Worm (Caenorhabditis elegans): ENCODE measurements around the gene ZK938.11.

Gene ZK938.11

DNA sequence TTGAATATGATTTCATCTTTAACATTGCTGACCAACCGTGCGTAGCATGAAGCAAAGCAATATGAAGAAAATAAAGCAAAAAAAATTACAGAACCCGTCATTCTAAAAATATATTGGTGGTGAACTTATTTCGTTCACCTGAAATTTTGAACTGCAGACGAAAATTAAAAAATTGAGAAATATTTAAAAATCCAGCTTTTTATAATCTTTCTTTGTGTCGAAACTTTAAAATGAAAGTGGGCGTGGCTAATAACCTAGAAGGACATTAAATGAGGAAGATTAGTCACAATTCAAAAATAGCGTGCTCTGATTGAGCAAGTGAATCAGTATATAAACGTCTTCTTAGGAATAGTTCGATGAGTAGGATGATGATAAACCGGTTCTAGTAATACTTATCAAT, 9.3 kb upstream of the ZK938.11 start, which contains the start of gene old-2:
TSS of gene old-2 (minus strand) at position 101 of the 400 bp plus-strand sequence.
- TF ChIP-seq unc-62 (GFP tag; optimal IDR thresholded peaks at IDR 0.05) = no peak

DNA sequence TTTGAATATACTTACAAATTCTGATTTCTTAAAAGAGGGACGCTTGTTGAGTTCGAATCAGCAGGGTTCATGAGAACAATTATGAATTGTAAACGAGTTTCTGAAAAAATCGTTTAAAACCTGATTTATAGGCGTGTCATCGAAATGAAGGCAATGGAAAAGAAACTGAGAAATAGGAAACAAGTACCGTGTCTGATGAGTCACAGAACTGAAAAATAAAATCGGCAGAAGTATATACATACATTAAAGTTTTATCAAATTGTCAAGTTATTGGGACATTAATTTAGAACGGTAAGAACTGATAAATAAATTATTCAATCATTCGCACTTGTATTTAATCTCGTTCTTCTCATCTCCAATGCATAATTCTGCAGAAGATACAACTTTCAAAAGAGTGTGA, 5.0 kb upstream of the ZK938.11 start, which contains the start of gene chil-9:
TSS of gene chil-9 (minus strand) at position 101 of the 400 bp plus-strand sequence.
- TF ChIP-seq unc-62 (GFP tag; optimal IDR thresholded peaks at IDR 0.05) = no peak

- TF ChIP-seq unc-62 (GFP tag; optimal IDR thresholded peaks at IDR 0.05) = no peak
Measured at ce11 chrII:9841985-9842505, 1.8 kb upstream of the ZK938.11 start, which contains the start of gene rnh-1.2. TSS of gene rnh-1.2 (minus strand) at chrII:9842035.

- no peak for TF ChIP-seq unc-62 (GFP tag; optimal IDR thresholded peaks at IDR 0.05)
Measured at ce11 chrII:9838260-9838935, 1.8 kb downstream of the ZK938.11 start, which contains the start of gene arrd-4. TSS of gene arrd-4 (minus strand) at chrII:9838310.

ce11 chrII:9835958-9836357, 4.3 kb downstream of the ZK938.11 start:
- no peak for TF ChIP-seq unc-62 (GFP tag; optimal IDR thresholded peaks at IDR 0.05)

ce11 chrII:9834921-9835320, 5.3 kb downstream of the ZK938.11 start, which contains the start of gene arrd-5:
TSS of gene arrd-5 (plus strand) at chrII:9835221.
- no peak for TF ChIP-seq unc-62 (GFP tag; optimal IDR thresholded peaks at IDR 0.05)

- TF ChIP-seq unc-62 (GFP tag; optimal IDR thresholded peaks at IDR 0.05) = no peak
Measured at ce11 chrII:9833855-9834254, 6.4 kb downstream of the ZK938.11 start, which contains the start of gene ZK938.3. TSS of gene ZK938.3 (minus strand) at chrII:9833955.

ce11 chrII:9831033-9831432, 9.2 kb downstream of the ZK938.11 start, which contains the start of gene ZK938.12:
TSS of gene ZK938.12 (plus strand) at chrII:9831333.
- no peak for TF ChIP-seq unc-62 (GFP tag; optimal IDR thresholded peaks at IDR 0.05)

DNA sequence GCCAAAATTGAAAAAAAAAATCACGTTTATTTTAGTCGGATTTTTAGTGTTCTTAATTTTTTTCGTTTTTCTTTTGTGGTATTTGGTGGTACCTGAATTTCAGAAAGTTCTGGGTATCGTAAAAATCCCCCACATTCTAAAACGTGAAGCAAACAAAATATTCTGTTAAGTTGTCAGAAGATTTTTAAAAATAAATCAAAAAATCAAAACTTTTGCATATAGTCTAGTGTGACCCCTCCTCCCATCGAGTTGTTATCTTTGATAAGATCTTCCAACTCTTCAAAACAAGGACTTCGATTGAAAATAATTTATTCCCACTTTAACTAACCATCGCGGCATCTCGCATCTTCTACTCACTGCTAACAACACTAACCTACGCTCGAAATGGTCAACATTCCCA, 11.1 kb downstream of the ZK938.11 start, which contains the start of gene ZK938.1:
TSS of gene ZK938.1 (plus strand) at position 301 of the 400 bp plus-strand sequence.
- no peak for TF ChIP-seq unc-62 (GFP tag; optimal IDR thresholded peaks at IDR 0.05)

DNA sequence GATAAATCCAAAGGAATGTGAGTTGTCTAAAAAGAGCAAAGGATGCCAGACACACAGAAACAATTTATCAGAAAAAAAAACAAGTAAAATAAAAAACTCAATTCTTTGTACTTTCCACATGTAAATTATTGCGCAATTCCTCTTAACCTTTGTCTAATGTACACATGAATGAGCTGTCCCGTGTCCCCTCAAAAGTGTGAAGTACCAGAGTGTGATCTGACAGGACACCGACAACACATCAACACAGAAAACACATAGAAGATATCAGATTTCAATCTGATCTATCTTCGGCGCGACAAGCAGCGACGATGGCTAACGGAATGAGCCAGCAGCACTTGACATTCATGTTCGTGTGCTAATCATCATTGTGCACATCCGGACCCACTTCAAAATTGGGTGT, 11.7 kb downstream of the ZK938.11 start:
- no peak for TF ChIP-seq unc-62 (GFP tag; optimal IDR thresholded peaks at IDR 0.05)

DNA sequence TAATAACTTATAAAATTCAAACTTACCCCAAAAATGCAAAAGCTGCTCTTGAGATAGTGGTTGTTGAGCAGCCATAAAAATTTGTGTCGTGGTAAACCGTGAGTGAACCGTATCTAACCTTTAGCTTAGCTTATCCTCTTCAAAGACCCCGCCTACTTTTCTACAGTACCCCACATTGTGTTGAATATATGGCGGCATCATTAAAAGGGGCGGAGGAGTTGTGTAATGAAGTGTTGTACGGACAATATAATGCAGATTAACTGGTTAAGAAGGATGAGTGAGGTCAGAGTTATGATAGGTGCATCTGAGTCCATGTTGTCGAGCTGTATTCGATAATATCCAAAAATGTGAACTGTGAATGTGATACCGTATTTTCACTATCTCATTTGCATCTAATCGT, 12.4 kb downstream of the ZK938.11 start, which contains the start of gene eyg-1:
TSS of gene eyg-1 (minus strand) at position 101 of the 400 bp plus-strand sequence.
- TF ChIP-seq unc-62 (GFP tag; optimal IDR thresholded peaks at IDR 0.05) = no peak

DNA sequence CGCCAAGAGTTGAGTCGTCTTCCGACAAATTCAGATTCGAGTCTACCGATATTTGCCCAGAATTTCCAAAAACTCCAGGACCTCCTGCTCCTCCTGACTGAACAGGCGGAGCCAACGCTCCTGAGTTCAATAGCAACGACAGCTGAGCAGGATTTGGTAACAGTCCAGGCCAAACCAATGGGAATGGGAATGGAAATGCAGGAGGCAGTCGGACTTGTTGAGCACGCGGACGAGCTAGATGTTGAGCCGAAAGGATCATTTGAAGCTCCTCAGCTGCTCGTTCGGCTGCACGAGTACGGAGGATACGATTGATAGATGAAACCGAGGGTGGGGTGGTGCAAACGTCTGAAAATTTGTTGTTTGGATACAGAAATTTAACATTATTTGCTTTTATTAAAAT, 13.3 kb downstream of the ZK938.11 start:
- no peak for TF ChIP-seq unc-62 (GFP tag; optimal IDR thresholded peaks at IDR 0.05)

DNA sequence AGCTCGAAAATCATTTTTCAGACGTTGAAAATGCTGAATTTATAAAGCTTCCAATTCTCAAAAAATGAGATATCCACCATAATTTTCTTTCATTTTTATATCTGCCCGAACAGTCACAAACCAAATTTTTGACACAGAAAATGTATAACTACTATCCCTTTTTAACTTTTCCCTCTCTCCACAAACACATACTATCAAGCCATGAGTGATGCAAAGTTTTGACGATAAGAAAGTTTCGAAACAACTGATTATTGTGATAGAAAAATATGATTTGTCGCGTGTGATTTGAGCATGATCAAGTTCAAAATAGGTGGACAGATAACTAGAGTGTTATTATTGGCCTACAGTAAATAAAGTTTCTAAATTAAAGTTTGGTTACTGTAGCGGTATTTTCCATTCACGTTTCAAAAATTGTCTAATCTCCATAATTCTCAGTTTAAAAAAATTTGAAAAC, 32.7 kb downstream of the ZK938.11 start, which contains the start of gene cyp-13A8:
TSS of gene cyp-13A8 (minus strand) at position 51 of the 454 bp plus-strand sequence.
- no peak for TF ChIP-seq unc-62 (GFP tag; optimal IDR thresholded peaks at IDR 0.05)

ce11 chrII:9803320-9803719, 36.9 kb downstream of the ZK938.11 start, which contains the start of gene cyp-13A7:
TSS of gene cyp-13A7 (plus strand) at chrII:9803620.
- TF ChIP-seq unc-62 (GFP tag; optimal IDR thresholded peaks at IDR 0.05) = no peak

- no peak for TF ChIP-seq unc-62 (GFP tag; optimal IDR thresholded peaks at IDR 0.05)
Measured at ce11 chrII:9802642-9803041, 37.6 kb downstream of the ZK938.11 start, which contains the start of gene cyp-13A6. TSS of gene cyp-13A6 (minus strand) at chrII:9802821.

- no peak for TF ChIP-seq unc-62 (GFP tag; optimal IDR thresholded peaks at IDR 0.05)
Measured at ce11 chrII:9800251-9800650, 40.0 kb downstream of the ZK938.11 start, which contains the start of gene cyp-13A5. TSS of gene cyp-13A5 (minus strand) at chrII:9800362.
